Fruit fly (Drosophila melanogaster) whole organism, embryonic: ENCODE measurements around the gene gish.

Experiments used
- Bdp1 ChIP-seq: fragments of 200-800 bp; sonication (Bioruptor generic); optimal IDR thresholded peaks from 3 replicates; lab custom pipeline; 2016; ENCODE audit warnings: missing biosample characterization, missing genetic modification characterization
- CG10543 ChIP-seq: fragments of 200-800 bp; sonication (Bioruptor generic); optimal IDR thresholded peaks from 3 replicates; lab custom pipeline; 2017; ENCODE audit warnings: missing biosample characterization, mild to moderate bottlenecking, missing genetic modification characterization, moderate library complexity
- CG10959 ChIP-seq: fragments of 200-800 bp; sonication (Bioruptor generic); IDR thresholded peaks from 2 replicates; pipeline ENCODE4 v1.3.6; 2022; ENCODE audit warnings: missing biosample characterization, missing genetic modification characterization
- CG11456 ChIP-seq: fragments of 200-800 bp; sonication (Bioruptor generic); IDR thresholded peaks from 3 replicates; pipeline ENCODE4 v1.3.6; 2022; ENCODE audit warnings: missing biosample characterization, missing genetic modification characterization
- CG12299 ChIP-seq: fragments of 200-800 bp; sonication (Bioruptor generic); optimal IDR thresholded peaks from 2 replicates; lab custom pipeline; 2018; ENCODE audit warnings: missing biosample characterization, mild to moderate bottlenecking, missing genetic modification characterization
- CG13287 ChIP-seq: fragments of 200-800 bp; sonication (Bioruptor generic); IDR thresholded peaks from 2 replicates; pipeline ENCODE4 v1.3.6; 2022; ENCODE audit warnings: missing biosample characterization, missing genetic modification characterization; ENCODE audit not compliant: partially characterized antibody
- CG13424 ChIP-seq: fragments of 200-800 bp; sonication (Bioruptor generic); optimal IDR thresholded peaks from 2 replicates; lab custom pipeline; 2019; ENCODE audit warnings: missing biosample characterization, mild to moderate bottlenecking, missing genetic modification characterization, moderate library complexity
- CG17385 ChIP-seq: fragments of 200-800 bp; sonication (Bioruptor generic); optimal IDR thresholded peaks from 3 replicates; lab custom pipeline; 2018; ENCODE audit warnings: missing biosample characterization, mild to moderate bottlenecking, missing genetic modification characterization
- CG17912 ChIP-seq: fragments of 200-800 bp; sonication (Bioruptor generic); optimal IDR thresholded peaks from 2 replicates; lab custom pipeline; 2018; ENCODE audit warnings: missing biosample characterization, mild to moderate bottlenecking, missing genetic modification characterization
- CG18011 ChIP-seq: fragments of 200-800 bp; sonication (Bioruptor generic); optimal IDR thresholded peaks from 2 replicates; lab custom pipeline; 2017; ENCODE audit warnings: missing biosample characterization, missing genetic modification characterization, mild to moderate bottlenecking, moderate library complexity, missing genotype
- CG1832 ChIP-seq: fragments of 200-800 bp; sonication (Bioruptor generic); optimal IDR thresholded peaks from 2 replicates; lab custom pipeline; 2017; ENCODE audit warnings: missing biosample characterization, mild to moderate bottlenecking, missing genetic modification characterization, inconsistent platforms
- CG2129 ChIP-seq: fragments of 200-800 bp; sonication (Bioruptor generic); IDR thresholded peaks from 2 replicates; pipeline ENCODE4 v1.3.6; 2022; ENCODE audit warnings: missing biosample characterization, missing genetic modification characterization; ENCODE audit not compliant: partially characterized antibody
- CG30403 ChIP-seq: fragments of 200-800 bp; sonication (Bioruptor generic); optimal IDR thresholded peaks from 3 replicates; lab custom pipeline; 2016; ENCODE audit warnings: missing biosample characterization, missing genetic modification characterization
- CG31441 ChIP-seq: fragments of 200-800 bp; sonication (Bioruptor generic); IDR thresholded peaks from 2 replicates; pipeline ENCODE4 v1.3.6; 2022; ENCODE audit warnings: missing biosample characterization, missing genetic modification characterization
- CG32767 ChIP-seq: fragments of 200-800 bp; sonication (Bioruptor generic); IDR thresholded peaks from 2 replicates; pipeline ENCODE4 v1.3.6; 2022; ENCODE audit warnings: missing biosample characterization, missing genetic modification characterization
- CG32772 ChIP-seq: fragments of 200-800 bp; sonication (Bioruptor generic); IDR thresholded peaks from 2 replicates; pipeline ENCODE4 v1.3.6; 2022; ENCODE audit warnings: missing biosample characterization, missing genetic modification characterization
- CG3726 ChIP-seq: fragments of 200-800 bp; sonication (Bioruptor generic); IDR thresholded peaks from 3 replicates; pipeline ENCODE4, ENCODE4 v1.3.6; 2022; ENCODE audit warnings: missing biosample characterization, missing genetic modification characterization
- CG4424 ChIP-seq: fragments of 200-800 bp; sonication (Bioruptor generic); optimal IDR thresholded peaks from 3 replicates; lab custom pipeline; 2016; ENCODE audit warnings: missing biosample characterization, missing genetic modification characterization
- CG4730 ChIP-seq: fragments of 200-800 bp; sonication (Bioruptor generic); IDR thresholded peaks from 2 replicates; pipeline ENCODE4 v1.3.6; 2022; ENCODE audit warnings: missing biosample characterization, missing genetic modification characterization
- CG7928 ChIP-seq: fragments of 200-800 bp; sonication (Bioruptor generic); optimal IDR thresholded peaks from 2 replicates; lab custom pipeline; 2017; ENCODE audit warnings: missing biosample characterization, mild to moderate bottlenecking, missing genetic modification characterization
- CG9609 ChIP-seq: fragments of 200-800 bp; sonication (Bioruptor generic); optimal IDR thresholded peaks from 3 replicates; lab custom pipeline; 2016; ENCODE audit warnings: missing biosample characterization, missing genetic modification characterization
- CG9727 ChIP-seq: fragments of 200-800 bp; sonication (Bioruptor generic); optimal IDR thresholded peaks from 3 replicates; lab custom pipeline; 2017; ENCODE audit warnings: missing biosample characterization, mild to moderate bottlenecking, missing genetic modification characterization
- CrebB ChIP-seq: fragments of 200-800 bp; sonication (Bioruptor generic); optimal IDR thresholded peaks from 3 replicates; lab custom pipeline; 2018; ENCODE audit warnings: missing biosample characterization, mild to moderate bottlenecking, missing genetic modification characterization
- Dad ChIP-seq: fragments of 200-800 bp; sonication (Bioruptor generic); optimal IDR thresholded peaks from 3 replicates; lab custom pipeline; 2016; ENCODE audit warnings: missing biosample characterization, missing genetic modification characterization
- Dfd ChIP-seq, 2 experiments: fragments of >200 bp; optimal IDR thresholded peaks; 2 replicates each; lab custom pipeline; 2017; ENCODE audit warnings: missing biosample characterization in 2 of 2, missing genetic modification characterization in 2 of 2
- Dp ChIP-seq: fragments of 200-800 bp; sonication (Bioruptor generic); optimal IDR thresholded peaks from 2 replicates; lab custom pipeline; 2018; ENCODE audit warnings: missing biosample characterization, mild to moderate bottlenecking, missing genetic modification characterization, moderate library complexity
- Ets65A ChIP-seq: fragments of 200-800 bp; sonication (Bioruptor generic); peaks from one replicate; lab custom pipeline; 2016; ENCODE audit warnings: missing biosample characterization, missing genetic modification characterization
- H2.0 ChIP-seq: fragments of 200-800 bp; sonication (Bioruptor generic); IDR thresholded peaks from 2 replicates; pipeline ENCODE4 v1.3.6; 2022; ENCODE audit warnings: missing biosample characterization, missing genetic modification characterization
- Hmr ChIP-seq: fragments of 200-800 bp; sonication (Bioruptor generic); optimal IDR thresholded peaks from 3 replicates; lab custom pipeline; 2017; ENCODE audit warnings: mild to moderate bottlenecking, missing biosample characterization, missing genetic modification reagents, missing genetic modification characterization
- MESR4 ChIP-seq: fragments of 200-800 bp; sonication (Bioruptor generic); optimal IDR thresholded peaks from 2 replicates; lab custom pipeline; 2018; ENCODE audit warnings: missing biosample characterization, mild to moderate bottlenecking, missing genetic modification characterization, moderate library complexity
- Mad ChIP-seq: fragments of 200-800 bp; sonication (Bioruptor generic); optimal IDR thresholded peaks from 2 replicates; lab custom pipeline; 2016; ENCODE audit warnings: missing biosample characterization, missing genetic modification characterization
- Mes4 ChIP-seq: fragments of 200-800 bp; sonication (Bioruptor generic); optimal IDR thresholded peaks from 2 replicates; lab custom pipeline; 2016; ENCODE audit warnings: missing biosample characterization, missing genetic modification characterization
- Poxn ChIP-seq: fragments of 200-800 bp; sonication (Bioruptor generic); IDR thresholded peaks from 2 replicates; pipeline ENCODE4 v1.3.6; 2022; ENCODE audit warnings: missing biosample characterization, missing genetic modification characterization
- Rfx ChIP-seq: fragments of 200-800 bp; sonication (Bioruptor generic); IDR thresholded peaks from 2 replicates; pipeline ENCODE4 v1.3.6; 2022; ENCODE audit warnings: missing biosample characterization, missing genetic modification characterization
- Rx ChIP-seq: fragments of 200-800 bp; sonication (Bioruptor generic); IDR thresholded peaks from 2 replicates; pipeline ENCODE4 v1.3.6; 2022; ENCODE audit warnings: missing biosample characterization, missing genetic modification characterization
- ase ChIP-seq: fragments of 200-800 bp; sonication (Bioruptor generic); IDR thresholded peaks from 3 replicates; pipeline ENCODE4 v1.3.6; 2022; ENCODE audit warnings: missing biosample characterization, missing genetic modification characterization
- chm ChIP-seq: fragments of 200-800 bp; sonication (Bioruptor generic); IDR thresholded peaks from 2 replicates; pipeline ENCODE4 v1.3.6; 2022; ENCODE audit warnings: missing biosample characterization, missing genetic modification characterization
- dmrt11E ChIP-seq: fragments of 200-800 bp; sonication (Bioruptor generic); optimal IDR thresholded peaks from 3 replicates; lab custom pipeline; 2018; ENCODE audit warnings: missing biosample characterization, mild to moderate bottlenecking, missing genetic modification characterization, moderate library complexity
- esg ChIP-seq: fragments of 200-800 bp; sonication (Bioruptor generic); conservative IDR thresholded peaks from 2 replicates; pipeline ENCODE4 v1.3.6; 2022; ENCODE audit warnings: missing biosample characterization, missing genetic modification characterization
- fd64A ChIP-seq: fragments of 200-800 bp; sonication (Bioruptor generic); optimal IDR thresholded peaks from 3 replicates; lab custom pipeline; 2018; ENCODE audit warnings: missing biosample characterization, mild to moderate bottlenecking, missing genetic modification characterization
- ham ChIP-seq: fragments of 200-800 bp; sonication (Bioruptor generic); IDR thresholded peaks from 2 replicates; pipeline ENCODE4 v1.3.6; 2022; ENCODE audit warnings: missing biosample characterization, missing genetic modification characterization
- her ChIP-seq: fragments of 200-800 bp; sonication (Bioruptor generic); optimal IDR thresholded peaks from 2 replicates; lab custom pipeline; 2016; ENCODE audit warnings: missing biosample characterization, missing genetic modification characterization
- lab ChIP-seq: fragments of 200-800 bp; sonication (Bioruptor generic); optimal IDR thresholded peaks from 3 replicates; lab custom pipeline; 2017; ENCODE audit warnings: missing biosample characterization, missing genetic modification characterization, mild to moderate bottlenecking, moderate library complexity, missing genetic modification reagents
- odd ChIP-seq: fragments of 200-800 bp; sonication (Bioruptor generic); optimal IDR thresholded peaks from 2 replicates; lab custom pipeline; 2017; ENCODE audit warnings: missing biosample characterization, mild to moderate bottlenecking, missing genetic modification characterization
- pros ChIP-seq: fragments of 200-800 bp; sonication (Bioruptor generic); optimal IDR thresholded peaks from 3 replicates; lab custom pipeline; 2019; ENCODE audit warnings: missing biosample characterization, mild to moderate bottlenecking, missing genetic modification characterization, moderate library complexity
- sqz ChIP-seq: fragments of 200-800 bp; sonication (Bioruptor generic); optimal IDR thresholded peaks from 3 replicates; lab custom pipeline; 2018; ENCODE audit warnings: missing biosample characterization, mild to moderate bottlenecking, missing genetic modification characterization
- sr ChIP-seq: fragments of 200-800 bp; sonication (Bioruptor generic); IDR thresholded peaks from 3 replicates; pipeline ENCODE4 v1.3.6; 2022; ENCODE audit warnings: missing biosample characterization, missing genetic modification characterization
- vvl ChIP-seq: fragments of 200-800 bp; sonication (Bioruptor generic); IDR thresholded peaks from 2 replicates; pipeline ENCODE4 v1.3.6; 2022; ENCODE audit warnings: missing biosample characterization, missing genetic modification characterization
- wdn ChIP-seq: fragments of 200-800 bp; sonication (Bioruptor generic); IDR thresholded peaks from 2 replicates; pipeline ENCODE4 v1.3.6; 2022; ENCODE audit warnings: missing biosample characterization, missing genetic modification characterization
- zf30C ChIP-seq: fragments of 200-800 bp; sonication (Bioruptor generic); optimal IDR thresholded peaks from 3 replicates; lab custom pipeline; 2018; ENCODE audit warnings: missing biosample characterization, mild to moderate bottlenecking, missing genetic modification characterization

The gish gene

DNA sequence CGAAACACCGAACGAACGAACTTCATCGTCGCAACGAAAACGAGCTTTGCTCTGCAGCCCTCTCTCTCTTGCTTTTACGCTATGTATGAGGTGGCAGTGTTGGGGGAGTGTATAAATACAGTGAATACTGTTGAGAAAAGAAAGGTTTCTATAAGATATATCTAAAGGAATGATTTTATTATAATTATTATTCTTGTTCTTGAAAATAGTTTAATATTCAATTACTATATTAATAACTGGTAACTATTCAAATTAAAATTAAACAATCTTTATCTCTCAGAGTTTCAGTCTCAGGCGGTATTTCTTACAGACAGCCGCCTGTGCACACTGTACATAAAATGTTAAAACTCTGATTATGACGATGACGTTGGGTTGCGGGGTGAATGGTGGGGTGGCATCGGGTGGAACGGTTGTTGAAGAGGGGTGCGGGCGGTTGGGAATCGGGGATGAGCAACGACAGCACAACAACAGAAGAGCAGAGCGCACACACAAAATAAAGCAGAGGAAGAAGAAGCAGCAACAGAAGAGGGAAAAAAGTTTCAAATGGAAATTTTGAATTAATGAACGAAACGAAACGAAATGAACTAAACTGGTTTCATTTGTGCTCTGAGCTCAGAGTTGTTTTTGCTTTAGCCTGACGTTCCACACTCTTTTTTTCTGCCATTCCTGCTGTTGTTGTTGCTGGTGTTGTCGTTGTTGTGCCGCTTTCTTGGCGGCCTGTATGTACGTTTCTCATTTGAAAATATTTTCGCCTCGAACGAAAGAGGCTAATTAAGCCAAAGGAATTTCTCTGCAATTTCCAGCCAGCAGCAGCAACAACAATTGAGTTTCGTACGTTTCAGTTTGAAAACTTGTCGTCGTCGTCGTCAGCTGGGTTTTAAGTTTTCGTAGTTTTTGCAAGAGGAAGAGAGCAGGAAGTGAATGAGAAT is 35.3 kb upstream of the gish start (continued):
- TF ChIP-seq pros (GFP tag; lab: Kevin White, UChicago), result peak; percentile 86
- peak; percentile 85 for TF ChIP-seq Mad (GFP tag; lab: Kevin White, UChicago)
- TF ChIP-seq Dad (GFP tag; lab: Kevin White, UChicago), result peak; percentile 77
- TF ChIP-seq Rx (GFP tag; lab: Robert Waterston, UW), result no peak
- TF ChIP-seq Ets65A (GFP tag; lab: Kevin White, UChicago), result peak; percentile 97
- peak; percentile 97 for TF ChIP-seq CG9727 (GFP tag; lab: Kevin White, UChicago)
- TF ChIP-seq Dfd (GFP tag; optimal IDR thresholded peaks at IDR 0.05; lab: Kevin White, UChicago), result no peak
- peak; percentile 85 for TF ChIP-seq CG18011 (GFP tag; lab: Kevin White, UChicago)
- peak; percentile 97 for TF ChIP-seq CG4424 (GFP tag; lab: Kevin White, UChicago)
- TF ChIP-seq CG13287 (GFP tag; lab: Robert Waterston, UW), result no peak
- peak; percentile 73 for TF ChIP-seq CG7928 (GFP tag; lab: Kevin White, UChicago)
- TF ChIP-seq Hmr (GFP tag; lab: Kevin White, UChicago), result peak; percentile 98
- no peak for TF ChIP-seq Mes4 (GFP tag; lab: Kevin White, UChicago)
- no peak for TF ChIP-seq Rfx (GFP tag; lab: Robert Waterston, UW)
- no peak for TF ChIP-seq CG11456 (GFP tag; lab: Robert Waterston, UW)
- TF ChIP-seq CG13424, result peak; percentile 99
- no peak for TF ChIP-seq H2.0
- TF ChIP-seq zf30C, result no peak
- TF ChIP-seq CG9609 (GFP tag; lab: Kevin White, UChicago), result peak; percentile 67
- peak; percentile 95 for TF ChIP-seq sqz (GFP tag; lab: Kevin White, UChicago)
- TF ChIP-seq CG30403 (GFP tag; lab: Kevin White, UChicago), result peak; percentile 98
- TF ChIP-seq CG4730 (GFP tag; lab: Robert Waterston, UW), result no peak
- TF ChIP-seq CG3726 (GFP tag; lab: Robert Waterston, UW), result no peak
- peak; percentile 57 for TF ChIP-seq her
- TF ChIP-seq CG17385 (GFP tag; lab: Kevin White, UChicago), result peak; percentile 97
- no peak for TF ChIP-seq CG31441
- TF ChIP-seq CG1832 (GFP tag; lab: Kevin White, UChicago), result no peak
- peak; percentile 90 for TF ChIP-seq fd64A (GFP tag; lab: Kevin White, UChicago)
- peak; percentile 98 for TF ChIP-seq CG12299 (tag; lab: Kevin White, UChicago)
- TF ChIP-seq dmrt11E (tag; lab: Kevin White, UChicago), result peak; percentile 97
- no peak for TF ChIP-seq esg (GFP tag; lab: Robert Waterston, UW)
- TF ChIP-seq odd, result peak; percentile 96
- TF ChIP-seq ase, result no peak
- TF ChIP-seq CG32767 (GFP tag; lab: Robert Waterston, UW), result no peak
- TF ChIP-seq CrebB (tag; lab: Kevin White, UChicago), result peak; percentile 95
- TF ChIP-seq Dp (GFP tag; lab: Kevin White, UChicago), result peak; percentile 6
- no peak for TF ChIP-seq sr (GFP tag; lab: Robert Waterston, UW)
- TF ChIP-seq lab (GFP tag; lab: Kevin White, UChicago), result peak; percentile 99
- no peak for TF ChIP-seq wdn (GFP tag; lab: Robert Waterston, UW)
- TF ChIP-seq ham (GFP tag; lab: Robert Waterston, UW), result no peak
- TF ChIP-seq CG10543, result peak; percentile 97
- TF ChIP-seq CG32772 (GFP tag; lab: Robert Waterston, UW), result no peak
- no peak for TF ChIP-seq CG10959 (GFP tag; lab: Robert Waterston, UW)
- TF ChIP-seq CG17912 (GFP tag; lab: Kevin White, UChicago), result peak; percentile 91
- no peak for TF ChIP-seq vvl (GFP tag; lab: Robert Waterston, UW)
- peak; percentile 70 for TF ChIP-seq Bdp1 (GFP tag; lab: Kevin White, UChicago)
- TF ChIP-seq CG2129, result no peak
- no peak for TF ChIP-seq chm (GFP tag; lab: Robert Waterston, UW)
- TF ChIP-seq Poxn (GFP tag; lab: Robert Waterston, UW), result no peak
- peak; percentile 40 for TF ChIP-seq MESR4 (GFP tag; lab: Kevin White, UChicago)
